Fruit fly (Drosophila melanogaster): ENCODE measurements around the gene Stat92E.

The Stat92E gene

dm6 chr3R:20585566-20585965 is 33.5 kb upstream of the Stat92E start, which contains the start of gene CG16953:
Gene CG16953 (minus strand): TSS chr3R:20585833.
- TF ChIP-seq CG17801 (GFP tag; optimal IDR thresholded peaks at IDR 0.05; ENCODE audit: partially characterized antibody) = peak; percentile 40

- no peak for TF ChIP-seq CG17801 (GFP tag; optimal IDR thresholded peaks at IDR 0.05; ENCODE audit: partially characterized antibody)
Measured at dm6 chr3R:20581376-20581775, 29.3 kb upstream of the Stat92E start, which contains the start of gene CG34008. Gene CG34008 (minus strand): TSS chr3R:20581522.

- TF ChIP-seq CG17801 (GFP tag; optimal IDR thresholded peaks at IDR 0.05; ENCODE audit: partially characterized antibody) = peak; percentile 88
Measured at dm6 chr3R:20579816-20580215, 27.7 kb upstream of the Stat92E start, which contains the start of the genes EloB and Srp14. Gene EloB (minus strand): TSS chr3R:20579850. Gene Srp14 (plus strand): TSS chr3R:20580115.

- no peak for TF ChIP-seq CG17801 (GFP tag; optimal IDR thresholded peaks at IDR 0.05; ENCODE audit: partially characterized antibody)
Measured at dm6 chr3R:20576789-20577188, 24.7 kb upstream of the Stat92E start, which contains the start of the genes TFAM and CG5412. Gene TFAM (minus strand): TSS chr3R:20577010. Gene CG5412 (plus strand): TSS chr3R:20577053.

dm6 chr3R:20574535-20574980 is 22.4 kb upstream of the Stat92E start:
- TF ChIP-seq CG17801 (GFP tag; optimal IDR thresholded peaks at IDR 0.05; ENCODE audit: partially characterized antibody) = peak; percentile 70

dm6 chr3R:20573326-20573725 is 21.2 kb upstream of the Stat92E start:
- TF ChIP-seq CG17801 (GFP tag; optimal IDR thresholded peaks at IDR 0.05; ENCODE audit: partially characterized antibody) = no peak

- no peak for TF ChIP-seq CG17801 (GFP tag; optimal IDR thresholded peaks at IDR 0.05; ENCODE audit: partially characterized antibody)
Measured at dm6 chr3R:20567507-20568222, 15.6 kb upstream of the Stat92E start.

- TF ChIP-seq CG17801 (GFP tag; optimal IDR thresholded peaks at IDR 0.05; ENCODE audit: partially characterized antibody) = no peak
Measured at dm6 chr3R:20565546-20565948, 13.4 kb upstream of the Stat92E start.

dm6 chr3R:20563830-20564421 is 11.8 kb upstream of the Stat92E start, which contains the start of gene CG10877:
Gene CG10877 (minus strand): TSS chr3R:20564067.
- no peak for TF ChIP-seq CG17801 (GFP tag; optimal IDR thresholded peaks at IDR 0.05; ENCODE audit: partially characterized antibody)

- no peak for TF ChIP-seq CG17801 (GFP tag; optimal IDR thresholded peaks at IDR 0.05; ENCODE audit: partially characterized antibody)
Measured at dm6 chr3R:20560668-20561226, 8.6 kb upstream of the Stat92E start, which contains the start of gene CG5191. Gene CG5191 (plus strand): TSS chr3R:20560865.

- no peak for TF ChIP-seq CG17801 (GFP tag; optimal IDR thresholded peaks at IDR 0.05; ENCODE audit: partially characterized antibody)
Measured at dm6 chr3R:20560019-20560667, 8.0 kb upstream of the Stat92E start, which contains the start of gene CG15922. Gene CG15922 (minus strand): TSS chr3R:20560280.

dm6 chr3R:20558106-20558489 is 6.0 kb upstream of the Stat92E start:
- TF ChIP-seq CG17801 (GFP tag; optimal IDR thresholded peaks at IDR 0.05; ENCODE audit: partially characterized antibody) = no peak

- TF ChIP-seq CG17801 (GFP tag; optimal IDR thresholded peaks at IDR 0.05; ENCODE audit: partially characterized antibody) = peak; percentile 33
Measured at dm6 chr3R:20557415-20558105, 5.4 kb upstream of the Stat92E start, which contains the start of the genes DPCoAC and CG5180. Gene DPCoAC (minus strand): TSS chr3R:20557667. Gene CG5180 (plus strand): TSS chr3R:20557930.

- no peak for TF ChIP-seq CG17801 (GFP tag; optimal IDR thresholded peaks at IDR 0.05; ENCODE audit: partially characterized antibody)
Measured at dm6 chr3R:20557114-20557414, 5.0 kb upstream of the Stat92E start.
